Worm (Caenorhabditis elegans) whole organism, L4 larva: ENCODE data around the gene asb-1.
A peak's percentile ranks its signal among the peaks of the same experiment; 100 is the strongest.

Experiments used
- ZK546.5 ChIP-seq, 2 experiments: sonication (generic microtip); optimal IDR thresholded peaks; 2 replicates each; lab custom pipeline; 2017; ENCODE audit warnings: missing biosample characterization in 2 of 2, missing genetic modification characterization in 2 of 2
- ama-1 ChIP-seq: fragments of 150-350 bp; optimal IDR thresholded peaks from 2 replicates; lab custom pipeline; 2014; ENCODE audit warnings: inconsistent platforms, mixed read lengths
- duxl-1 ChIP-seq: sonication (generic microtip); optimal IDR thresholded peaks from 2 replicates; lab custom pipeline; 2016; ENCODE audit warnings: mild to moderate bottlenecking, missing genetic modification characterization, moderate library complexity, missing compliant biosample characterization; ENCODE audit not compliant: poor library complexity
- jun-1 ChIP-seq: fragments of 150-350 bp; optimal IDR thresholded peaks from 2 replicates; lab custom pipeline; 2014; ENCODE audit warnings: missing biosample characterization, missing genetic modification reagents, missing genetic modification characterization
- nhr-6 ChIP-seq: fragments of 150-350 bp; optimal IDR thresholded peaks from 2 replicates; lab custom pipeline; 2014; ENCODE audit warnings: missing biosample characterization, missing genetic modification characterization
- nhr-77 ChIP-seq: fragments of 150-350 bp; optimal IDR thresholded peaks from 2 replicates; lab custom pipeline; 2014; ENCODE audit warnings: missing biosample characterization, missing genetic modification characterization
- pqm-1 ChIP-seq: sonication (generic microtip); optimal IDR thresholded peaks from 2 replicates; lab custom pipeline; 2017; ENCODE audit warnings: missing biosample characterization, missing genetic modification characterization
- zag-1 ChIP-seq: fragments of 150-350 bp; optimal IDR thresholded peaks from 2 replicates; lab custom pipeline; 2014; ENCODE audit warnings: missing biosample characterization, missing genetic modification characterization

DNA sequence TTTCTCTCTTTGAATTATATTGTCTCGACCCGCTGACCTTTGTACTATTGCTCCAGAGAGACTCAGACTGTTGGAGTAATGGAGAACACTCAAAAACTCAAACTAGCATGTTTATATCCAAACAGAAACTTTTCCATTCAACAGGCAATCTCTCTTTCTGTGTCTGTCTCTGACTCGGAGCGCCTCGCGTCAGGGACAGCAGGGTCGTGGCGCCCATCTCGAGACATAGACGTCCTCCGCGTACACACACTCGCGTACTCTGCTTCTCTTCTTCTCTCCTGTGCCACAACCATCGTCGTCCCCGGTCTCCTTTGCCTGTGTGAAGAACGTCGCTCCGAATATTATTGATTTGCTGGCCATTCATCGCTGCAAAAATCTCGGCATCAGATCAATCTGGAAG lies 43.7 kb downstream of the asb-1 start:
- TF ChIP-seq pqm-1: peak; percentile 71
- no peak for TF ChIP-seq zag-1 (tag; lab: Kevin White, UChicago)
- TF ChIP-seq jun-1 (tag; lab: Kevin White, UChicago): no peak
- no peak for TF ChIP-seq ama-1 (lab: Kevin White, UChicago)
- no peak for TF ChIP-seq ZK546.5 (tag; optimal IDR thresholded peaks at IDR 0.05; lab: Kevin White, UChicago)
- peak; percentile 83 for TF ChIP-seq nhr-77 (tag; lab: Kevin White, UChicago)
- no peak for TF ChIP-seq duxl-1
- TF ChIP-seq nhr-6 (tag; lab: Kevin White, UChicago): peak; percentile 42
